Worm (Caenorhabditis elegans) whole organism, L2 larva: ENCODE data around the gene T06A10.107.

ENCODE experiments used
- ama-1 ChIP-seq: fragments of 150-350 bp; optimal IDR thresholded peaks from 2 replicates; lab custom pipeline; 2018; ENCODE audit warnings: inconsistent platforms
- ceh-82 ChIP-seq: fragments of 150-350 bp; optimal IDR thresholded peaks from 2 replicates; lab custom pipeline; 2014; ENCODE audit warnings: missing biosample characterization, missing genetic modification characterization
- fos-1 ChIP-seq: fragments of 150-350 bp; optimal IDR thresholded peaks from 2 replicates; lab custom pipeline; 2014; ENCODE audit warnings: missing biosample characterization, missing genetic modification characterization
- lsy-2 ChIP-seq, 2 experiments: fragments of 150-350 bp in 1 of 2; sonication (generic microtip) in 1 of 2; optimal IDR thresholded peaks; 2 replicates each; lab custom pipeline; 2014 to 2017; ENCODE audit warnings: missing biosample characterization in 2 of 2, missing genetic modification characterization in 2 of 2
- nhr-11 ChIP-seq: fragments of 150-350 bp; optimal IDR thresholded peaks from 2 replicates; lab custom pipeline; 2014; ENCODE audit warnings: missing biosample characterization, missing genetic modification characterization
- nhr-129 ChIP-seq: fragments of 150-350 bp; optimal IDR thresholded peaks from 2 replicates; lab custom pipeline; 2014; ENCODE audit warnings: missing biosample characterization, missing genetic modification characterization
- snpc-4 ChIP-seq: fragments of 150-350 bp; optimal IDR thresholded peaks from 2 replicates; lab custom pipeline; 2014; ENCODE audit warnings: missing biosample characterization, missing genetic modification characterization
- unc-62 ChIP-seq: fragments of 150-350 bp; optimal IDR thresholded peaks from 2 replicates; lab custom pipeline; 2014; ENCODE audit warnings: missing biosample characterization, missing genetic modification reagents, missing genetic modification characterization
- ztf-4 ChIP-seq: fragments of 150-350 bp; optimal IDR thresholded peaks from 2 replicates; lab custom pipeline; 2014; ENCODE audit warnings: missing biosample characterization, missing genetic modification characterization

- TF ChIP-seq ama-1 (lab: Kevin White, UChicago), result no peak
- TF ChIP-seq nhr-11 (tag; lab: Kevin White, UChicago), result no peak
- TF ChIP-seq nhr-129, result no peak
- TF ChIP-seq lsy-2 (tag; optimal IDR thresholded peaks at IDR 0.05; lab: Kevin White, UChicago), result no peak
- no peak for TF ChIP-seq fos-1 (tag; lab: Kevin White, UChicago)
- no peak for TF ChIP-seq unc-62 (GFP tag; lab: Kevin White, UChicago)
- no peak for TF ChIP-seq ztf-4 (tag; lab: Kevin White, UChicago)
- no peak for TF ChIP-seq ceh-82 (tag; lab: Kevin White, UChicago)
- TF ChIP-seq snpc-4 (tag; lab: Kevin White, UChicago), result no peak
Measured at ce11 chrIV:16831366-16831765, 36.0 kb upstream of the T06A10.107 start, which contains the start of gene clec-194.
